Fruit fly (Drosophila melanogaster) whole organism: Measurements from ENCODE around the gene Mcm2.

Source experiments
- pan ChIP-seq: fragments of >200 bp; optimal IDR thresholded peaks from 2 replicates; lab custom pipeline; 2017
- psq ChIP-seq: fragments of >200 bp; optimal IDR thresholded peaks from 2 replicates; lab custom pipeline; 2017
- usp ChIP-seq: fragments of >200 bp; optimal IDR thresholded peaks from 2 replicates; lab custom pipeline; 2017; ENCODE audit warnings: missing biosample characterization, missing genetic modification characterization, mixed read lengths

DNA sequence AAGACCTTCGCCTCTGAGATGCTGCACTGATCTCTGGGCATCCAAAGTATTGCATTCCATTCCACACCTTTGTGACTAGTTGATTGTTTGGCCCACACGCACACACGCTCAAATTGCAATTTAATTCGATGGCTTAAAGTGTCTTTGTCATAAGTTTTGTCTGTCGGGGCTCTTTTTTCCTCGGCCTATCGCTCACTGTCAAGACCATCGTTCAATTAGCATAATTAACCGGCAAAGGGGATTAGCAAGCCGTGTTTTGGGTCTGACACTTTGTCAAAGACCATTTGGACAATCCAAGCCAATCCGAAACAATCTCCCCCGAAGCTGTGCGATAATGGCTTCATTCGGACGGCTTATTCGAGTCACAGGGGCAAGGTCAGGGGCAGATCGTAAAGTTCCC lies 10.4 kb upstream of the Mcm2 start:
- no peak for TF ChIP-seq pan (lab: Kevin White, UChicago)
- TF ChIP-seq psq (lab: Kevin White, UChicago) = no peak
- TF ChIP-seq usp = no peak
